Worm (Caenorhabditis elegans) whole organism, L2 larva: Measurements from ENCODE around the gene mpz-4.

Source experiments
- aly-2 ChIP-seq: fragments of 150-350 bp; optimal IDR thresholded peaks from 2 replicates; lab custom pipeline; 2014; ENCODE audit warnings: missing biosample characterization, missing genetic modification characterization
- ama-1 ChIP-seq: fragments of 150-350 bp; optimal IDR thresholded peaks from 2 replicates; lab custom pipeline; 2018; ENCODE audit warnings: inconsistent platforms
- ceh-82 ChIP-seq: fragments of 150-350 bp; optimal IDR thresholded peaks from 2 replicates; lab custom pipeline; 2014; ENCODE audit warnings: missing biosample characterization, missing genetic modification characterization
- elt-3 ChIP-seq: sonication (generic microtip); optimal IDR thresholded peaks from 2 replicates; lab custom pipeline; 2017; ENCODE audit warnings: missing biosample characterization, missing genetic modification characterization
- fos-1 ChIP-seq: fragments of 150-350 bp; optimal IDR thresholded peaks from 2 replicates; lab custom pipeline; 2014; ENCODE audit warnings: missing biosample characterization, missing genetic modification characterization
- lin-39 ChIP-seq: fragments of 150-350 bp; optimal IDR thresholded peaks from 2 replicates; lab custom pipeline; 2014; ENCODE audit warnings: missing biosample characterization, missing genetic modification reagents, missing genetic modification characterization
- nhr-12 ChIP-seq: fragments of 150-350 bp; optimal IDR thresholded peaks from 2 replicates; lab custom pipeline; 2014; ENCODE audit warnings: missing biosample characterization, missing genetic modification characterization
- nhr-77 ChIP-seq: fragments of 150-350 bp; optimal IDR thresholded peaks from 2 replicates; lab custom pipeline; 2014; ENCODE audit warnings: missing biosample characterization, missing genetic modification characterization
- peb-1 ChIP-seq: fragments of 150-350 bp; optimal IDR thresholded peaks from 2 replicates; lab custom pipeline; 2014; ENCODE audit warnings: missing biosample characterization, missing genetic modification characterization
- snpc-4 ChIP-seq: fragments of 150-350 bp; optimal IDR thresholded peaks from 2 replicates; lab custom pipeline; 2014; ENCODE audit warnings: missing biosample characterization, missing genetic modification characterization
- ztf-4 ChIP-seq: fragments of 150-350 bp; optimal IDR thresholded peaks from 2 replicates; lab custom pipeline; 2014; ENCODE audit warnings: missing biosample characterization, missing genetic modification characterization

ce11 chrIV:4858573-4858972 is 31.5 kb upstream of the mpz-4 start, which contains the start of gene Y17G9A.3:
- no peak for TF ChIP-seq snpc-4 (tag; lab: Kevin White, UChicago)
- no peak for TF ChIP-seq aly-2
- no peak for TF ChIP-seq nhr-12 (tag; lab: Kevin White, UChicago)
- no peak for TF ChIP-seq ceh-82
- no peak for TF ChIP-seq elt-3 (tag; lab: Kevin White, UChicago)
- TF ChIP-seq lin-39, result no peak
- no peak for TF ChIP-seq peb-1 (tag; lab: Kevin White, UChicago)
- no peak for TF ChIP-seq nhr-77 (tag; lab: Kevin White, UChicago)
- no peak for TF ChIP-seq ztf-4 (tag; lab: Kevin White, UChicago)
- TF ChIP-seq ama-1 (lab: Kevin White, UChicago), result no peak
- TF ChIP-seq fos-1 (tag; lab: Kevin White, UChicago), result no peak
